Worm (Caenorhabditis elegans): ENCODE data around the gene F20C5.5.

- TF ChIP-seq cog-1 (tag; optimal IDR thresholded peaks at IDR 0.05) (no peak), flt-1 (GFP tag; IDR thresholded peaks at IDR 0.05) (no peak), ref-1 (GFP tag; conservative IDR thresholded peaks at IDR 0.05) (no peak)
These were observed 17.2 kb upstream of the F20C5.5 start, which contains the start of gene C33D9.8 for ce11 chrIV:8786654-8787053.

Data from whole organism, midembryonic.